Worm (Caenorhabditis elegans): ENCODE results near the gene tsp-21.

ce11 chrX:9938091-9938490 lies 5.9 kb downstream of the tsp-21 start:
- TF ChIP-seq pax-1 (tag; optimal IDR thresholded peaks at IDR 0.05): no peak
- no peak for TF ChIP-seq dve-1 (tag; optimal IDR thresholded peaks at IDR 0.05)
- TF ChIP-seq nfya-1 (tag; optimal IDR thresholded peaks at IDR 0.05): no peak
- no peak for TF ChIP-seq unc-3 (GFP tag; conservative IDR thresholded peaks at IDR 0.05)
- TF ChIP-seq unc-3 (tag; optimal IDR thresholded peaks at IDR 0.05): no peak
- no peak for TF ChIP-seq ama-1 (optimal IDR thresholded peaks at IDR 0.05)
- no peak for TF ChIP-seq pqm-1 (tag; optimal IDR thresholded peaks at IDR 0.05)
- TF ChIP-seq pha-4 (tag; optimal IDR thresholded peaks at IDR 0.05): no peak
- no peak for TF ChIP-seq hlh-13 (GFP tag; optimal IDR thresholded peaks at IDR 0.05)

Measured in whole organism, late embryonic.